Worm (Caenorhabditis elegans) whole organism, dauer: ENCODE measurements around the gene unc-103.

Experiments used
- unc-62 ChIP-seq: sonication (generic microtip); optimal IDR thresholded peaks from 2 replicates; lab custom pipeline; 2017; ENCODE audit warnings: missing biosample characterization, missing genetic modification reagents, missing genetic modification characterization

unc-103 gene

ce11 chrIII:4137180-4137579 lies 22.0 kb downstream of the unc-103 start:
- no peak for TF ChIP-seq unc-62

- TF ChIP-seq unc-62: no peak
Measured at ce11 chrIII:4143170-4143569, 28.0 kb downstream of the unc-103 start.

ce11 chrIII:4150919-4151318 lies 35.7 kb downstream of the unc-103 start:
- no peak for TF ChIP-seq unc-62

ce11 chrIII:4151548-4152104 lies 36.4 kb downstream of the unc-103 start, which contains the start of the genes wht-3 and har-1:
TSS of gene wht-3 (minus strand) at chrIII:4151598.
TSS of gene har-1 (plus strand) at chrIII:4152054.
- TF ChIP-seq unc-62: no peak

DNA sequence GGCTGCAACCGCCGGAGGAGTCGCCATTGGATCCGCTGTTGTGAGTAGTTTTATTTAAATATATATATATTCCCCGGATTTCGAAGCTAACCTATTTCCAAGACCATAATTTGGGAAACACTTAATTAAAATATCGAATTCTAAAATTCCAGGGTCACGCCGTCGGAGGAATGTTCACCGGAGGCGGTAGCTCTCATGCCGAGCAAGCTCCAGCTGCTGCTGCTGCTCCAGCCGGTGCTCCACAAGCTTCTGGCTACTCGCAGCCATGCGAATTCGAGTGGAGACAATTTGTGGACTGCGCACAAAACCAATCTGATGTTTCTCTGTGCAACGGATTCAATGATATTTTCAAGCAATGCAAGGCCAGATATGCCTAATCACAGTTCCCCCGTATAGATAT lies 37.1 kb downstream of the unc-103 start:
- TF ChIP-seq unc-62: no peak

- no peak for TF ChIP-seq unc-62
Measured at ce11 chrIII:4152828-4153227, 37.6 kb downstream of the unc-103 start.

ce11 chrIII:4153299-4153698 lies 38.1 kb downstream of the unc-103 start, which contains the start of gene glod-4:
TSS of gene glod-4 (plus strand) at chrIII:4153599.
- TF ChIP-seq unc-62: no peak

DNA sequence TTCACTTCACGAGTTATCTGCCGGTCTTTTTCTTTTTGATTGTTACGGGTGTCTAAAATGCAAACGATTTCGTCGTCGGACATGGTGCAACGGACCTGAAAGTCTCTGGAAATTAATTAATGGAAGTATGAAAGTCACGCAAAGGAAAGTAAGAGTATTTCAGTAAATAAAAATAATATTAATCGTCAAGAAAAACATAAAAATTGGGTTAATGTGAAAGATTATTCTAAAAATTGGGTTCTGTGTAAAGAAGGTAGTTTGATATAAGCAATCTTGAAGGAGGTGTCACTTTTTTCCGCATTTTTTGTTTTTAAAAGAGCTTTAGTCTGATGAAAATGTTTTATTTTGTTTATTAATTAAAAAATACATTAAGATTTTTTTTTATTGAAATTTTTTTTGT lies 42.1 kb downstream of the unc-103 start, which contains the start of gene C16C10.9:
C16C10.9 (minus strand) TSS at position 101 of the 400 bp plus-strand sequence.
- TF ChIP-seq unc-62: no peak

DNA sequence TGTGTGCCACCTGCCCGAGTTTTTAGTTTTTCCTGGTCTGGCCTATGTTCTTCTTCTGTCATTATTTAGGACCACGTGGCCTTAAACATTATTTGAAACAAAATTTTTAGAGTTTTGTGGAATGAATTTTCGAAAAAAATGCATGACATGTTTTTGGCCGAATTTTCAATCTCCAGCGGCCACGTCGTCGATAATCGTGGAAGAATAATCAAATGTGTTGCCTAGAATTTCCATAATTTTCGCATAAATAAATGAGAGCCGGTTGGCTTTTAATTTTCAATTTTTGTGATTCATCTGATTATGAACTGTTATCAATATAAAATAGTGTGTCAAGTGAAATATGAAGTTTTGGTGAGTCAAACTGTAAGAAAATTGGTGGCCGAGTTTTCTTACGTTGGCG lies 45.8 kb downstream of the unc-103 start, which contains the start of gene C01G12.16:
C01G12.16 (plus strand) TSS at position 301 of the 400 bp plus-strand sequence.
- TF ChIP-seq unc-62: no peak

ce11 chrIII:4164071-4164470 lies 48.9 kb downstream of the unc-103 start, which contains the start of gene C16C10.8:
TSS of gene C16C10.8 (minus strand) at chrIII:4164171.
- TF ChIP-seq unc-62: no peak

ce11 chrIII:4166745-4167144 lies 51.6 kb downstream of the unc-103 start, which contains the start of gene rnf-5:
TSS of gene rnf-5 (minus strand) at chrIII:4166845.
- no peak for TF ChIP-seq unc-62

DNA sequence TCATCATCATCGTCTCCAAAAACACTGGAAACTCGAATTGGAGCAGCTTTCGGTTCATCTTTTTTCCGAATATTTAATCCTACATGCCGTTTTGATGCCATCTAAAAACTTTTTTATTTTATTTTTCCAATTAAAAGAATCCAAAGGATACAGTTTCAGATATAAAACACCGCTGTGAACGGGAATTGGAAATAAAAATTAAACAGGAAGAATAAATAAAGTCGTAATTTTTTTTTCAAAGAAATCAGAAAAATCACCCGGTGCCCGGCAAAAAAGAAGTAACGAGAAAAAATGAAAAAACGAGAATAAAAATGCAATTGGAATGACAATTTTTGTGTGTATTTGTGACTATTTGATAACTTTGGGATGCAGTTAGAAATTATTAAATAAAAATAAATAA lies 53.5 kb downstream of the unc-103 start, which contains the start of gene ccdc-55:
ccdc-55 (minus strand) TSS at position 101 of the 400 bp plus-strand sequence.
- no peak for TF ChIP-seq unc-62

DNA sequence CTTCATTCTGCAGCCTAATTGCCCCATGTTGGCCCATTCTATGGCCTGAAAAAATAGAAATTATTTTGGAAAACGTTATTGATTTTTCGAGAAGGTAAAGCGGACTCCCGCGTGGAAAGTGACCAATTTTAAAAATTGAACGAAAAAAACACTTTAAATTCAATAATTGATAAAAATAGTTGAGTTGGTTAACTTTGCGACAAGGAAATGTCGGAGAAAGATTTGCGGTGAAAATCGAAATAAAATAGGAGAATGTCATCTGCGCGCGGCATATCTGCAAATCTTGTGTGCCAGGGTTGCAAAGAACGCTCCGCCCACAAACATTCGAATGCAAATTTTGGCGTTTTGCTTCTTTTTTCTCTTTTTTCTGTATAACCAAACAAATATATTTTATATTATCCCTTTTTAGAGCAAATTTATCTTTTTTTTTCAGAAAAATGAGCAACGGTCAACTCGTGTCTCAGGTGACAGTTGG lies 55.8 kb downstream of the unc-103 start, which contains the start of the genes rnf-121 and C16C10.4:
rnf-121 (minus strand) TSS at position 51 of the 475 bp plus-strand sequence.
C16C10.4 (plus strand) TSS at position 434 of the 475 bp plus-strand sequence.
- TF ChIP-seq unc-62: no peak

- TF ChIP-seq unc-62: no peak
Measured at ce11 chrIII:4172210-4172609, 57.0 kb downstream of the unc-103 start.

ce11 chrIII:4175489-4175888 lies 60.3 kb downstream of the unc-103 start:
- TF ChIP-seq unc-62: no peak

ce11 chrIII:4176109-4176596 lies 61.0 kb downstream of the unc-103 start, which contains the start of the genes hrde-1 and C16C10.13:
TSS of gene hrde-1 (minus strand) at chrIII:4176159.
TSS of gene C16C10.13 (plus strand) at chrIII:4176440.
- TF ChIP-seq unc-62: no peak

DNA sequence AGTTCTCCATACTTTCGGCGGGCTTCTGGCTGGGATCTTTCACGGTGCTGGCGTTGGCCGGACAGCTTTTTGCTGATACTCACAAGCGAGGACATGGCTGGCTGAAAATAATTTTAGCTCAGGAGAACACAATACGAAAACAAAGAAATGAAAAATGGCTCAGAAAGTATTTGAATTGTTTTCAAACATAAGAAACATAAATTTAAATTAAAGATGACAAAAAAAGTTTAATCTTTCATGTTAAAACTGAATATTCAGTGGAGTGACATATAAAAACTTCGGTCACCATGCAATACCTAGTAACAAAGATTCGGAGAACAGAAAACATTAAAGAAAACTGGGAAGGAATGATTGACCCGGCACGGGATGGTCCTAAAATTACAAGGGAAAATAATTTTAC lies 63.4 kb downstream of the unc-103 start, which contains the start of gene C16C10.2:
C16C10.2 (minus strand) TSS at position 101 of the 400 bp plus-strand sequence.
- TF ChIP-seq unc-62: no peak

DNA sequence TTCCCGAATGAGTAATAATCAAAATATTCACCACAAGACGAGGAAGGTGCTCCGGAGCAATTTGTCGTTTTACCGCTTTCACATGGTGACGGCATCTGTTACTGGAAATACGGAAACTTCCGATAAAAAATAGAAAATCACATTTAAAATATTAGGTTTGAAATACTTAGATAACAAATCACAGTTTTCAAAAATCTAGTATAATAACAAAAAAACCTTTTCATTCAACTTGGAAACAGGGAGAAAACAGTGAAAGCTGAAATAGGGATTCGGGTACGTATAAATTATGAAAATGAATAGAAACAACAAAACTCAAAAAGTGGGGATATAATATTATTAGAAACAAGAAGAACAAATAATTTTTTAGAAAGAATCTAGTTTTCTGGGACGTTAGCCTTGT lies 66.2 kb downstream of the unc-103 start, which contains the start of gene C16C10.1:
C16C10.1 (minus strand) TSS at position 101 of the 400 bp plus-strand sequence.
- TF ChIP-seq unc-62: no peak
